Fruit fly (Drosophila melanogaster): Measurements from ENCODE around the gene Sol1.

DNA sequence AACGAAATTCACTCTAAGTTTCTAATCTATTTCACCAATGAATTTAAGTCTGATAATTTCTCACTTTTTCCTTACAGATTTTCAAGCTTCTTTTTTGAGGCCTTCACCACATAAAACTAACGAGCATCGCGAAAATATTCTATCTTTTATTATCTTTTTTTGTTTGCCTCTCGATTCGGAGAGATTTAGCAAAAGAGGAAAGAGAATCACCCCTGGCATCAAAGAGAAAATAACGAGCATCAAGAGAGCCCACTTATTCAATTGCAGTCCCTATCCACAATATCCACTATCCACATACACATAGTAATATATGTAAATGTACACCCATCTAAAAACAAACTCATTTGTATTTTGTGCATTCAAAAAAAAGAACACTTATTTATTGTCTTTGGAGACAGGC is 18.6 kb upstream of the Sol1 start, which contains the start of gene GstD9:
- TF ChIP-seq pan (optimal IDR thresholded peaks at IDR 0.05) (no peak), lola (GFP tag; optimal IDR thresholded peaks at IDR 0.05) (no peak), Myc (optimal IDR thresholded peaks at IDR 0.05) (no peak), Vsx2 (GFP tag; optimal IDR thresholded peaks at IDR 0.05; ENCODE audit: partially characterized antibody) (no peak)
